Fruit fly (Drosophila melanogaster) whole organism, prepupa: ENCODE results near the gene C1GalTA.

Experiments
- Blimp-1 ChIP-seq: fragments of 200-800 bp; sonication (Bioruptor generic); optimal IDR thresholded peaks from 3 replicates; lab custom pipeline; 2017; ENCODE audit warnings: missing biosample characterization, missing genetic modification characterization, mild to moderate bottlenecking, moderate library complexity, missing genetic modification reagents
- CG10631 ChIP-seq: fragments of 200-800 bp; sonication (Bioruptor generic); optimal IDR thresholded peaks from 2 replicates; lab custom pipeline; 2016; ENCODE audit warnings: missing biosample characterization, missing genetic modification characterization
- CG10669 ChIP-seq: fragments of 200-800 bp; sonication (Bioruptor generic); optimal IDR thresholded peaks from 3 replicates; lab custom pipeline; 2018; ENCODE audit warnings: missing biosample characterization, mild to moderate bottlenecking, missing genetic modification characterization, moderate library complexity
- CG11762 ChIP-seq: fragments of 200-800 bp; sonication (Bioruptor generic); optimal IDR thresholded peaks from 3 replicates; lab custom pipeline; 2016; ENCODE audit warnings: missing biosample characterization, missing genetic modification characterization; ENCODE audit not compliant: insufficient read depth
- CG11902 ChIP-seq: fragments of 200-800 bp; sonication (Bioruptor generic); optimal IDR thresholded peaks from 3 replicates; lab custom pipeline; 2016; ENCODE audit warnings: missing biosample characterization, missing genetic modification characterization
- CG15336 ChIP-seq: fragments of 200-800 bp; sonication (Bioruptor generic); IDR thresholded peaks from 2 replicates; pipeline ENCODE4 v1.3.6; 2022; ENCODE audit warnings: missing biosample characterization, missing genetic modification characterization
- CG1621 ChIP-seq: fragments of 200-800 bp; sonication (Bioruptor generic); optimal IDR thresholded peaks from 3 replicates; lab custom pipeline; 2018; ENCODE audit warnings: missing biosample characterization, mild to moderate bottlenecking, missing genetic modification characterization
- CG16779 ChIP-seq: fragments of 200-800 bp; sonication (Bioruptor generic); optimal IDR thresholded peaks from 3 replicates; lab custom pipeline; 2017; ENCODE audit warnings: missing biosample characterization, mild to moderate bottlenecking, missing genetic modification characterization
- CG3032 ChIP-seq: fragments of 200-800 bp; optimal IDR thresholded peaks from 2 replicates; lab custom pipeline; 2019; ENCODE audit warnings: missing biosample characterization, mild to moderate bottlenecking, missing genetic modification characterization, moderate library complexity
- CG31627 ChIP-seq: fragments of 200-800 bp; sonication (Bioruptor generic); optimal IDR thresholded peaks from 3 replicates; lab custom pipeline; 2016; ENCODE audit warnings: missing biosample characterization, missing genetic modification characterization
- CG32006 ChIP-seq: fragments of 200-800 bp; sonication (Bioruptor generic); optimal IDR thresholded peaks from 3 replicates; lab custom pipeline; 2017; ENCODE audit warnings: missing biosample characterization, mild to moderate bottlenecking, missing genetic modification characterization
- CG3919 ChIP-seq: fragments of 200-800 bp; sonication (Bioruptor generic); optimal IDR thresholded peaks from 3 replicates; lab custom pipeline; 2016; ENCODE audit warnings: missing biosample characterization, missing genetic modification characterization
- CG4318 ChIP-seq: fragments of 200-800 bp; sonication (Bioruptor generic); optimal IDR thresholded peaks from 3 replicates; lab custom pipeline; 2017; ENCODE audit warnings: missing biosample characterization, mild to moderate bottlenecking, missing genetic modification characterization
- CG6163 ChIP-seq: fragments of 200-800 bp; sonication (Bioruptor generic); IDR thresholded peaks from 3 replicates; pipeline ENCODE4 v1.3.6; 2022; ENCODE audit warnings: missing biosample characterization, missing genetic modification characterization
- CG6276 ChIP-seq: fragments of 200-800 bp; sonication (Bioruptor generic); optimal IDR thresholded peaks from 2 replicates; lab custom pipeline; 2017; ENCODE audit warnings: missing biosample characterization, mild to moderate bottlenecking, missing genetic modification characterization
- CG6808 ChIP-seq: fragments of 200-800 bp; sonication (Bioruptor generic); optimal IDR thresholded peaks from 3 replicates; lab custom pipeline; 2017; ENCODE audit warnings: missing biosample characterization, missing genetic modification characterization, mild to moderate bottlenecking, moderate library complexity, missing genetic modification reagents
- CG8119 ChIP-seq: fragments of 200-800 bp; sonication (Bioruptor generic); IDR thresholded peaks from 3 replicates; pipeline ENCODE4 v1.3.6; 2022; ENCODE audit warnings: missing biosample characterization, missing genetic modification characterization
- CG8319 ChIP-seq: fragments of 200-800 bp; sonication (Bioruptor generic); optimal IDR thresholded peaks from 3 replicates; lab custom pipeline; 2016; ENCODE audit warnings: missing biosample characterization, missing genetic modification characterization
- CG8632 ChIP-seq: fragments of 200-800 bp; sonication (Bioruptor generic); optimal IDR thresholded peaks from 3 replicates; lab custom pipeline; 2016; ENCODE audit warnings: missing biosample characterization, missing genetic modification characterization
- CG9139 ChIP-seq: fragments of 200-800 bp; sonication (Bioruptor generic); optimal IDR thresholded peaks from 3 replicates; lab custom pipeline; 2017; ENCODE audit warnings: missing biosample characterization, mild to moderate bottlenecking, missing genetic modification characterization
- Eip75B ChIP-seq: fragments of 200-800 bp; sonication (Bioruptor generic); optimal IDR thresholded peaks from 3 replicates; lab custom pipeline; 2016; ENCODE audit warnings: missing biosample characterization, missing genetic modification characterization
- Eip78C ChIP-seq: fragments of 200-800 bp; sonication (Bioruptor generic); peaks from one replicate; lab custom pipeline; 2016; ENCODE audit warnings: missing biosample characterization, missing genetic modification characterization
- Eip93F ChIP-seq: fragments of 200-800 bp; sonication (Bioruptor generic); optimal IDR thresholded peaks from 2 replicates; lab custom pipeline; 2016; ENCODE audit warnings: missing biosample characterization, mild to moderate bottlenecking, missing genetic modification characterization
- Ets21C ChIP-seq: fragments of 200-800 bp; sonication (Bioruptor generic); optimal IDR thresholded peaks from 3 replicates; lab custom pipeline; 2016; ENCODE audit warnings: missing biosample characterization, missing genetic modification characterization
- Ets96B ChIP-seq: fragments of 200-800 bp; optimal IDR thresholded peaks from 2 replicates; lab custom pipeline; 2019; ENCODE audit warnings: missing biosample characterization, mild to moderate bottlenecking, missing genetic modification characterization, moderate library complexity
- Gug ChIP-seq: fragments of 200-800 bp; sonication (Bioruptor generic); IDR thresholded peaks from 2 replicates; pipeline ENCODE4 v1.3.6; 2022; ENCODE audit warnings: missing biosample characterization, missing genetic modification characterization
- Hr38 ChIP-seq: sonication (Bioruptor generic); optimal IDR thresholded peaks from 2 replicates; lab custom pipeline; 2016; ENCODE audit warnings: missing biosample characterization, missing genetic modification characterization
- Hr4 ChIP-seq: fragments of 200-800 bp; sonication (Bioruptor generic); optimal IDR thresholded peaks from 3 replicates; lab custom pipeline; 2016; ENCODE audit warnings: missing biosample characterization, missing genetic modification characterization
- Lpt ChIP-seq: fragments of 200-800 bp; sonication (Bioruptor generic); optimal IDR thresholded peaks from 3 replicates; lab custom pipeline; 2016; ENCODE audit warnings: missing biosample characterization, missing genetic modification characterization
- Met ChIP-seq: fragments of 200-800 bp; sonication (Bioruptor generic); optimal IDR thresholded peaks from 3 replicates; lab custom pipeline; 2016; ENCODE audit warnings: missing biosample characterization, missing genetic modification characterization
- Smox ChIP-seq: fragments of 200-800 bp; sonication (Bioruptor generic); optimal IDR thresholded peaks from 3 replicates; lab custom pipeline; 2016; ENCODE audit warnings: missing biosample characterization, missing genetic modification characterization
- Sox102F ChIP-seq: fragments of 200-800 bp; sonication (Bioruptor generic); optimal IDR thresholded peaks from 2 replicates; lab custom pipeline; 2016; ENCODE audit warnings: missing biosample characterization, mild to moderate bottlenecking, missing genetic modification characterization
- Sox14 ChIP-seq: fragments of 200-800 bp; sonication (Bioruptor generic); optimal IDR thresholded peaks from 3 replicates; lab custom pipeline; 2016; ENCODE audit warnings: missing biosample characterization, missing genetic modification characterization
- Sox15 ChIP-seq: fragments of 200-800 bp; sonication (Bioruptor generic); optimal IDR thresholded peaks from 3 replicates; lab custom pipeline; 2016; ENCODE audit warnings: missing biosample characterization, missing genetic modification characterization
- achi ChIP-seq: fragments of 200-800 bp; sonication (Bioruptor generic); optimal IDR thresholded peaks from 3 replicates; lab custom pipeline; 2016; ENCODE audit warnings: missing biosample characterization, missing genetic modification characterization
- cyc ChIP-seq: fragments of 200-800 bp; sonication (Bioruptor generic); optimal IDR thresholded peaks from 3 replicates; lab custom pipeline; 2016; ENCODE audit warnings: missing biosample characterization, missing genetic modification characterization
- dac ChIP-seq: fragments of 200-800 bp; sonication (Bioruptor generic); optimal IDR thresholded peaks from 2 replicates; lab custom pipeline; 2017; ENCODE audit warnings: missing biosample characterization, mild to moderate bottlenecking, missing genetic modification characterization
- dsx ChIP-seq: fragments of 200-800 bp; optimal IDR thresholded peaks from 3 replicates; lab custom pipeline; 2019; ENCODE audit warnings: missing biosample characterization, mild to moderate bottlenecking, missing genetic modification characterization, moderate library complexity; ENCODE audit not compliant: poor library complexity, severe bottlenecking
- eg ChIP-seq: fragments of 200-800 bp; sonication (Bioruptor generic); IDR thresholded peaks from 3 replicates; pipeline ENCODE4 v1.3.6; 2022; ENCODE audit warnings: missing biosample characterization, missing genetic modification characterization
- esn ChIP-seq: fragments of 200-800 bp; sonication (Bioruptor generic); optimal IDR thresholded peaks from 2 replicates; lab custom pipeline; 2016; ENCODE audit warnings: missing biosample characterization, mild to moderate bottlenecking, missing genetic modification characterization, moderate library complexity
- fd59A ChIP-seq: fragments of 200-800 bp; sonication (Bioruptor generic); optimal IDR thresholded peaks from 2 replicates; lab custom pipeline; 2017; ENCODE audit warnings: missing biosample characterization, mild to moderate bottlenecking, missing genetic modification characterization, missing genetic modification reagents
- fd85E ChIP-seq: fragments of 200-800 bp; sonication (Bioruptor generic); optimal IDR thresholded peaks from 3 replicates; lab custom pipeline; 2016; ENCODE audit warnings: missing biosample characterization, missing genetic modification characterization
- lz ChIP-seq: fragments of 200-800 bp; sonication (Bioruptor generic); optimal IDR thresholded peaks from 3 replicates; lab custom pipeline; 2016; ENCODE audit warnings: missing biosample characterization, missing genetic modification characterization
- spab ChIP-seq: fragments of 200-800 bp; sonication (Bioruptor generic); optimal IDR thresholded peaks from 2 replicates; lab custom pipeline; 2017; ENCODE audit warnings: missing biosample characterization, mild to moderate bottlenecking, missing genetic modification characterization, missing genetic modification reagents
- ss ChIP-seq, 2 experiments: fragments of 200-800 bp; sonication (Bioruptor generic); optimal IDR thresholded peaks; 2 replicates in 1 of 2; 3 replicates in 1 of 2; lab custom pipeline; 2017 to 2018; ENCODE audit warnings: mild to moderate bottlenecking in 2 of 2, missing biosample characterization in 2 of 2, missing genetic modification characterization in 2 of 2, moderate library complexity in 1 of 2
- topi ChIP-seq: fragments of 200-800 bp; sonication (Bioruptor generic); optimal IDR thresholded peaks from 3 replicates; lab custom pipeline; 2016; ENCODE audit warnings: missing biosample characterization, missing genetic modification characterization
- vri ChIP-seq: fragments of 200-800 bp; sonication (Bioruptor generic); optimal IDR thresholded peaks from 3 replicates; lab custom pipeline; 2016; ENCODE audit warnings: missing biosample characterization, mild to moderate bottlenecking, missing genetic modification characterization

The C1GalTA gene

dm6 chr2L:8923405-8923804 is 27.6 kb downstream of the C1GalTA start (continued):
- TF ChIP-seq ss (GFP tag; optimal IDR thresholded peaks at IDR 0.05; lab: Kevin White, UChicago) (no peak), CG3919 (GFP tag; lab: Kevin White, UChicago) (no peak), CG16779 (tag; lab: Kevin White, UChicago) (no peak), fd85E (GFP tag; lab: Kevin White, UChicago) (no peak), Met (GFP tag; lab: Kevin White, UChicago) (no peak), CG9139 (GFP tag; lab: Kevin White, UChicago) (no peak), topi (GFP tag; lab: Kevin White, UChicago) (peak; percentile 9), Ets96B (tag; lab: Kevin White, UChicago) (no peak), esn (GFP tag; lab: Kevin White, UChicago) (no peak), CG3032 (tag; lab: Kevin White, UChicago) (no peak), CG31627 (GFP tag; lab: Kevin White, UChicago) (no peak), Sox15 (GFP tag; lab: Kevin White, UChicago) (no peak), CG10669 (GFP tag; lab: Kevin White, UChicago) (no peak), Eip75B (GFP tag; lab: Kevin White, UChicago) (no peak), CG8119 (GFP tag; lab: Robert Waterston, UW) (peak; percentile 64; the same call in 2 of the 3 replicates), CG32006 (GFP tag; lab: Kevin White, UChicago) (peak; percentile 66), fd59A (GFP tag; lab: Kevin White, UChicago) (no peak), Smox (GFP tag; lab: Kevin White, UChicago) (no peak), Hr4 (GFP tag; lab: Kevin White, UChicago) (peak; percentile 74), spab (GFP tag; lab: Kevin White, UChicago) (no peak), cyc (GFP tag; lab: Kevin White, UChicago) (no peak), Ets21C (GFP tag; lab: Kevin White, UChicago) (no peak), Hr38 (GFP tag; lab: Kevin White, UChicago) (no peak), CG11902 (GFP tag; lab: Kevin White, UChicago) (no peak), CG15336 (GFP tag; lab: Robert Waterston, UW) (peak; percentile 60), CG1621 (no peak), lz (GFP tag; lab: Kevin White, UChicago) (peak; percentile 6), Sox102F (no peak), CG6163 (GFP tag; lab: Robert Waterston, UW) (peak; percentile 37; the same call in 1 of the 3 replicates), Eip78C (no peak), CG8632 (GFP tag; lab: Kevin White, UChicago) (no peak), CG11762 (no peak), Blimp-1 (GFP tag; lab: Kevin White, UChicago) (no peak), vri (no peak)

- no peak for TF ChIP-seq CG31627 (GFP tag; lab: Kevin White, UChicago)
- TF ChIP-seq CG6808 (GFP tag; lab: Kevin White, UChicago) = no peak
- 0 out of 3 replicates have a peak, but pooled peaks have one; percentile 26 for TF ChIP-seq CG8119 (GFP tag; lab: Robert Waterston, UW)
- TF ChIP-seq Hr4 (GFP tag; lab: Kevin White, UChicago) = peak; percentile 32
- no peak for TF ChIP-seq CG3032 (tag; lab: Kevin White, UChicago)
- no peak for TF ChIP-seq spab (GFP tag; lab: Kevin White, UChicago)
- TF ChIP-seq Eip75B (GFP tag; lab: Kevin White, UChicago) = no peak
- peak; percentile 46 for TF ChIP-seq CG15336 (GFP tag; lab: Robert Waterston, UW)
- TF ChIP-seq Gug (GFP tag; lab: Robert Waterston, UW) = no peak
- no peak for TF ChIP-seq Met (GFP tag; lab: Kevin White, UChicago)
- TF ChIP-seq Smox (GFP tag; lab: Kevin White, UChicago) = no peak
- no peak for TF ChIP-seq Ets21C (GFP tag; lab: Kevin White, UChicago)
- no peak for TF ChIP-seq CG11902 (GFP tag; lab: Kevin White, UChicago)
- no peak for TF ChIP-seq CG10631 (GFP tag; lab: Kevin White, UChicago)
- TF ChIP-seq eg (GFP tag; lab: Robert Waterston, UW) = peak; percentile 58; the same call in 2 of the 3 replicates
- no peak for TF ChIP-seq cyc (GFP tag; lab: Kevin White, UChicago)
- TF ChIP-seq CG11762 = no peak
- peak; percentile 3 for TF ChIP-seq achi (GFP tag; lab: Kevin White, UChicago)
- TF ChIP-seq dac = no peak
- TF ChIP-seq Eip78C = peak; percentile 74
- no peak for TF ChIP-seq CG1621
- TF ChIP-seq CG6276 (GFP tag; lab: Kevin White, UChicago) = no peak
- no peak for TF ChIP-seq CG4318 (GFP tag; lab: Kevin White, UChicago)
- no peak for TF ChIP-seq dsx
- no peak for TF ChIP-seq CG8319 (GFP tag; lab: Kevin White, UChicago)
- peak; percentile 9 for TF ChIP-seq CG3919 (GFP tag; lab: Kevin White, UChicago)
- TF ChIP-seq fd59A (GFP tag; lab: Kevin White, UChicago) = no peak
- TF ChIP-seq CG8632 (GFP tag; lab: Kevin White, UChicago) = no peak
- no peak for TF ChIP-seq topi (GFP tag; lab: Kevin White, UChicago)
- TF ChIP-seq Lpt (GFP tag; lab: Kevin White, UChicago) = no peak
- no peak for TF ChIP-seq Sox14
- no peak for TF ChIP-seq Eip93F (GFP tag; lab: Kevin White, UChicago)
These were observed 29.1 kb downstream of the C1GalTA start for dm6 chr2L:8921934-8922333.
